Fruit fly (Drosophila melanogaster): ENCODE results near the gene lds.

The lds gene

DNA sequence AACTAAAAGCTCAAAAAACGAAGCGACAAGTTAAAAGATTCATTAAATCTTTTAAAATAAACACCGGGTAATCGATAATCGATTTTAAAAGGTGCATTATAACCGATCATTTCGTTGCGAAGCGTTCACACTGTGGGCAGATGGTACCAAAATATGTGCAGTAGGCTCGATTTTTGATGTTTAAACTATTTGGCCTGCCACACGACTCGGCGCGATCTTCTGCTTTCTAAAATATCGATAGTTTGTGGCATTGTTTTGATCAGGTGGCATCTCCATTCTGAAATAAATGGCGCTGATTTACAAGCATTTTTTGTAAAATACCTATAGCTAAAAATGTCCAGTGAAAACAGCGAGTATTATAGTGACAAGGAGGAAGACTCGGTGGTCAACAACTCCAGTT, at the start of gene lds, which contains the start of gene CG10445:
TSS of gene lds (plus strand) at position 236 of the 400 bp plus-strand sequence.
TSS of gene CG10445 (minus strand) at position 104 of the 400 bp plus-strand sequence.
- TF ChIP-seq peb (GFP tag; IDR thresholded peaks at IDR 0.05) (no peak), Bdp1 (GFP tag; optimal IDR thresholded peaks at IDR 0.05) (no peak), CG4424 (GFP tag; optimal IDR thresholded peaks at IDR 0.05) (no peak), disco-r (GFP tag; optimal IDR thresholded peaks at IDR 0.05) (no peak), B-H2 (GFP tag; optimal IDR thresholded peaks at IDR 0.05) (no peak), CG2889 (GFP tag; IDR thresholded peaks at IDR 0.05) (no peak), CG17612 (GFP tag; IDR thresholded peaks at IDR 0.05) (no peak), CG3995 (GFP tag; optimal IDR thresholded peaks at IDR 0.05) (peak; percentile 75), YL-1 (GFP tag; optimal IDR thresholded peaks at IDR 0.05) (peak; percentile 29), CG5180 (GFP tag; optimal IDR thresholded peaks at IDR 0.05) (no peak), Oli (tag; optimal IDR thresholded peaks at IDR 0.05) (no peak), CG10654 (GFP tag; optimal IDR thresholded peaks at IDR 0.05) (no peak), CG33213 (GFP tag; optimal IDR thresholded peaks at IDR 0.05) (peak; percentile 23), fru (optimal IDR thresholded peaks at IDR 0.05) (no peak), CG14050 (GFP tag; IDR thresholded peaks at IDR 0.05) (no peak), CG17912 (GFP tag; optimal IDR thresholded peaks at IDR 0.05) (no peak), Gug (GFP tag; IDR thresholded peaks at IDR 0.05) (peak; percentile 48; the same call in 1 of the 4 replicates), Stat92E (GFP tag; optimal IDR thresholded peaks at IDR 0.05) (no peak), gfzf (GFP tag; optimal IDR thresholded peaks at IDR 0.05) (peak; percentile 48), CG31388 (GFP tag; optimal IDR thresholded peaks at IDR 0.05) (no peak), CG7271 (tag; optimal IDR thresholded peaks at IDR 0.05) (no peak), CG11247 (GFP tag; IDR thresholded peaks at IDR 0.05) (no peak), CG31224 (GFP tag; IDR thresholded peaks at IDR 0.05) (no peak), CG7987 (GFP tag; optimal IDR thresholded peaks at IDR 0.05) (no peak), MESR4 (GFP tag; optimal IDR thresholded peaks at IDR 0.05) (peak; percentile 47), CG14710 (tag; optimal IDR thresholded peaks at IDR 0.05) (peak; percentile 64), tin (GFP tag; optimal IDR thresholded peaks at IDR 0.05) (peak; percentile 13), wor (GFP tag; IDR thresholded peaks at IDR 0.05) (no peak), dmrt11E (tag; optimal IDR thresholded peaks at IDR 0.05) (no peak), Dad (GFP tag; optimal IDR thresholded peaks at IDR 0.05) (no peak), pum (GFP tag; optimal IDR thresholded peaks at IDR 0.05) (no peak), cato (GFP tag; optimal IDR thresholded peaks at IDR 0.05; ENCODE audit: borderline replicate concordance) (no peak), caup (GFP tag; optimal IDR thresholded peaks at IDR 0.05; ENCODE audit: severe bottlenecking) (no peak), CG31365 (tag; optimal IDR thresholded peaks at IDR 0.05) (no peak), CG10274 (GFP tag; optimal IDR thresholded peaks at IDR 0.05) (no peak), CG4820 (GFP tag; optimal IDR thresholded peaks at IDR 0.05) (no peak), CG12659 (GFP tag; optimal IDR thresholded peaks at IDR 0.05) (peak; percentile 60), Max (GFP tag; optimal IDR thresholded peaks at IDR 0.05) (no peak), dati (GFP tag; IDR thresholded peaks at IDR 0.05) (no peak), eyg (GFP tag; optimal IDR thresholded peaks at IDR 0.05) (no peak), CG8924 (tag; optimal IDR thresholded peaks at IDR 0.05) (no peak), dpn (GFP tag; optimal IDR thresholded peaks at IDR 0.05) (peak; percentile 0 to 37), maf-S (GFP tag; optimal IDR thresholded peaks at IDR 0.05) (no peak), Myb (GFP tag; optimal IDR thresholded peaks at IDR 0.05) (peak; percentile 72), CG9876 (GFP tag; optimal IDR thresholded peaks at IDR 0.05) (no peak), Oaz (GFP tag; IDR thresholded peaks at IDR 0.05) (no peak), Aef1 (GFP tag; IDR thresholded peaks at IDR 0.05) (no peak), row (GFP tag; IDR thresholded peaks at IDR 0.05) (peak; percentile 76), sob (GFP tag; IDR thresholded peaks at IDR 0.05) (peak; percentile 22; the same call in 1 of the 2 replicates), Blimp-1 (GFP tag; optimal IDR thresholded peaks at IDR 0.05) (no peak), Tbp (GFP tag; optimal IDR thresholded peaks at IDR 0.05) (no peak), amos (GFP tag; IDR thresholded peaks at IDR 0.05; ENCODE audit: partially characterized antibody) (peak; percentile 84)

All from whole organism, embryonic.